Worm (Caenorhabditis elegans): ENCODE results near the gene F21D5.3.

- TF ChIP-seq ceh-2 (tag; optimal IDR thresholded peaks at IDR 0.05) (no peak), tbx-7 (tag; optimal IDR thresholded peaks at IDR 0.05) (no peak), sox-2 (GFP tag; IDR thresholded peaks at IDR 0.05) (no peak), dve-1 (tag; optimal IDR thresholded peaks at IDR 0.05) (no peak), madf-2 (tag; optimal IDR thresholded peaks at IDR 0.05) (no peak), ama-1 (optimal IDR thresholded peaks at IDR 0.05) (no peak), ceh-9 (tag; optimal IDR thresholded peaks at IDR 0.05) (no peak), fkh-10 (GFP tag; optimal IDR thresholded peaks at IDR 0.05) (no peak), gmeb-2 (tag; optimal IDR thresholded peaks at IDR 0.05) (no peak), pax-1 (tag; optimal IDR thresholded peaks at IDR 0.05) (no peak)
These were observed 18.4 kb downstream of the F21D5.3 start for ce11 chrIV:8748967-8749366.
